Fruit fly (Drosophila melanogaster) whole organism, embryonic: ENCODE results near the gene Pex3.

Experiments used
- ATbp ChIP-seq: fragments of 200-800 bp; sonication (Bioruptor generic); optimal IDR thresholded peaks from 2 replicates; lab custom pipeline; 2017; ENCODE audit warnings: missing biosample characterization, mild to moderate bottlenecking, missing genetic modification characterization, missing genetic modification reagents
- Ada2b ChIP-seq: fragments of 200-800 bp; sonication (Bioruptor generic); IDR thresholded peaks from 2 replicates; pipeline ENCODE4 v1.3.6; 2022; ENCODE audit warnings: missing biosample characterization, missing genetic modification characterization
- CG10267 ChIP-seq: fragments of 200-800 bp; sonication (Bioruptor generic); optimal IDR thresholded peaks from 2 replicates; lab custom pipeline; 2018; ENCODE audit warnings: missing biosample characterization, mild to moderate bottlenecking, missing genetic modification characterization, moderate library complexity
- CG10431 ChIP-seq: fragments of 200-800 bp; sonication (Bioruptor generic); optimal IDR thresholded peaks from 3 replicates; lab custom pipeline; 2018; ENCODE audit warnings: missing biosample characterization, mild to moderate bottlenecking, missing genetic modification characterization
- CG10654 ChIP-seq: fragments of 200-800 bp; sonication (Bioruptor generic); optimal IDR thresholded peaks from 2 replicates; lab custom pipeline; 2016; ENCODE audit warnings: missing biosample characterization, missing genetic modification characterization
- CG11247 ChIP-seq: fragments of 200-800 bp; sonication (Bioruptor generic); IDR thresholded peaks from 2 replicates; pipeline ENCODE4 v1.3.6; 2022; ENCODE audit warnings: missing biosample characterization, missing genetic modification characterization
- CG15696 ChIP-seq: fragments of 200-800 bp; sonication (Bioruptor generic); optimal IDR thresholded peaks from 2 replicates; lab custom pipeline; 2019; ENCODE audit warnings: missing biosample characterization, mild to moderate bottlenecking, missing genetic modification characterization, moderate library complexity
- CG2202 ChIP-seq: fragments of 200-800 bp; sonication (Bioruptor generic); optimal IDR thresholded peaks from 2 replicates; lab custom pipeline; 2018; ENCODE audit warnings: missing biosample characterization, mild to moderate bottlenecking, missing genetic modification characterization
- CG2889 ChIP-seq: fragments of 200-800 bp; sonication (Bioruptor generic); IDR thresholded peaks from 3 replicates; pipeline ENCODE4 v1.3.6; 2022; ENCODE audit warnings: missing biosample characterization, missing genetic modification characterization
- CG3847 ChIP-seq: fragments of 200-800 bp; sonication (Bioruptor generic); IDR thresholded peaks from 2 replicates; pipeline ENCODE4 v1.3.6; 2022; ENCODE audit warnings: missing biosample characterization, missing genetic modification characterization
- CG4328 ChIP-seq: fragments of 200-800 bp; sonication (Bioruptor generic); optimal IDR thresholded peaks from 3 replicates; lab custom pipeline; 2017; ENCODE audit warnings: missing biosample characterization, missing genetic modification reagents, missing genetic modification characterization
- CG5180 ChIP-seq: fragments of 200-800 bp; sonication (Bioruptor generic); optimal IDR thresholded peaks from 3 replicates; lab custom pipeline; 2017; ENCODE audit warnings: missing biosample characterization, missing genetic modification characterization, mild to moderate bottlenecking, moderate library complexity, missing genetic modification reagents
- CG5953 ChIP-seq: fragments of 200-800 bp; sonication (Bioruptor generic); IDR thresholded peaks from 2 replicates; pipeline ENCODE4 v1.3.6; 2022; ENCODE audit warnings: missing biosample characterization, missing genetic modification characterization
- CG7357 ChIP-seq: fragments of 200-800 bp; sonication (Bioruptor generic); IDR thresholded peaks from 3 replicates; pipeline ENCODE4 v1.3.6; 2022; ENCODE audit warnings: missing biosample characterization, missing genetic modification characterization
- CG7839 ChIP-seq: fragments of 200-800 bp; sonication (Bioruptor generic); optimal IDR thresholded peaks from 3 replicates; lab custom pipeline; 2018; ENCODE audit warnings: missing biosample characterization, mild to moderate bottlenecking, missing genetic modification characterization, moderate library complexity
- CG8089 ChIP-seq: fragments of 200-800 bp; sonication (Bioruptor generic); optimal IDR thresholded peaks from 3 replicates; lab custom pipeline; 2016; ENCODE audit warnings: missing biosample characterization, missing genetic modification characterization
- CG9797 ChIP-seq: fragments of 200-800 bp; sonication (Bioruptor generic); optimal IDR thresholded peaks from 3 replicates; lab custom pipeline; 2018; ENCODE audit warnings: missing biosample characterization, mild to moderate bottlenecking, missing genetic modification characterization
- D19A ChIP-seq: fragments of 200-800 bp; optimal IDR thresholded peaks from 3 replicates; lab custom pipeline; 2019; ENCODE audit warnings: missing biosample characterization, mild to moderate bottlenecking, missing genetic modification characterization, moderate library complexity
- Dad ChIP-seq: fragments of 200-800 bp; sonication (Bioruptor generic); optimal IDR thresholded peaks from 3 replicates; lab custom pipeline; 2016; ENCODE audit warnings: missing biosample characterization, missing genetic modification characterization
- Dip3 ChIP-seq: fragments of 200-800 bp; sonication (Bioruptor generic); optimal IDR thresholded peaks from 3 replicates; lab custom pipeline; 2016; ENCODE audit warnings: missing biosample characterization, missing genetic modification characterization
- Doc3 ChIP-seq: fragments of 200-800 bp; sonication (Bioruptor generic); IDR thresholded peaks from 3 replicates; pipeline ENCODE4 v1.3.6; 2022; ENCODE audit warnings: missing biosample characterization, missing genetic modification characterization; ENCODE audit not compliant: partially characterized antibody
- Fer3 ChIP-seq: fragments of 200-800 bp; sonication (Bioruptor generic); optimal IDR thresholded peaks from 2 replicates; lab custom pipeline; 2018; ENCODE audit warnings: missing biosample characterization, mild to moderate bottlenecking, missing genetic modification characterization, moderate library complexity
- HmgZ ChIP-seq: fragments of 200-800 bp; sonication (Bioruptor generic); optimal IDR thresholded peaks from 2 replicates; lab custom pipeline; 2018; ENCODE audit warnings: missing biosample characterization, mild to moderate bottlenecking, missing genetic modification characterization
- Hmr ChIP-seq: fragments of 200-800 bp; sonication (Bioruptor generic); optimal IDR thresholded peaks from 3 replicates; lab custom pipeline; 2017; ENCODE audit warnings: mild to moderate bottlenecking, missing biosample characterization, missing genetic modification reagents, missing genetic modification characterization
- NC2β ChIP-seq: fragments of 200-800 bp; sonication (Bioruptor generic); optimal IDR thresholded peaks from 2 replicates; lab custom pipeline; 2016; ENCODE audit warnings: missing biosample characterization, missing genetic modification characterization
- Xrp1 ChIP-seq: fragments of 200-800 bp; sonication (Bioruptor generic); IDR thresholded peaks from 2 replicates; pipeline ENCODE4 v1.3.6; 2022; ENCODE audit warnings: missing biosample characterization, missing genetic modification characterization
- ac ChIP-seq: fragments of 200-800 bp; sonication (Bioruptor generic); optimal IDR thresholded peaks from 3 replicates; lab custom pipeline; 2017; ENCODE audit warnings: missing biosample characterization, mild to moderate bottlenecking, missing genetic modification characterization
- ash1 ChIP-seq: fragments of 200-800 bp; sonication (Bioruptor generic); optimal IDR thresholded peaks from 2 replicates; lab custom pipeline; 2018; ENCODE audit warnings: missing biosample characterization, mild to moderate bottlenecking, missing genetic modification characterization
- bab2 ChIP-seq: fragments of 200-800 bp; sonication (Bioruptor generic); optimal IDR thresholded peaks from 2 replicates; lab custom pipeline; 2016; ENCODE audit warnings: missing biosample characterization, missing genetic modification characterization
- chm ChIP-seq: fragments of 200-800 bp; sonication (Bioruptor generic); IDR thresholded peaks from 2 replicates; pipeline ENCODE4 v1.3.6; 2022; ENCODE audit warnings: missing biosample characterization, missing genetic modification characterization
- cwo ChIP-seq: fragments of 200-800 bp; sonication (Bioruptor generic); optimal IDR thresholded peaks from 3 replicates; lab custom pipeline; 2017; ENCODE audit warnings: missing biosample characterization, missing genetic modification characterization, mild to moderate bottlenecking, moderate library complexity, missing genetic modification reagents
- danr ChIP-seq: fragments of 200-800 bp; sonication (Bioruptor generic); IDR thresholded peaks from 2 replicates; pipeline ENCODE4 v1.3.6; 2022; ENCODE audit warnings: missing biosample characterization, missing genetic modification characterization
- fd3F ChIP-seq: fragments of 200-800 bp; sonication (Bioruptor generic); optimal IDR thresholded peaks from 2 replicates; lab custom pipeline; 2018; ENCODE audit warnings: missing biosample characterization, mild to moderate bottlenecking, missing genetic modification characterization, moderate library complexity
- gce ChIP-seq: fragments of 200-800 bp; sonication (Bioruptor generic); IDR thresholded peaks from 3 replicates; pipeline ENCODE4 v1.3.6; 2022; ENCODE audit warnings: missing biosample characterization, missing genetic modification characterization
- gro ChIP-seq: fragments of 200-800 bp; sonication (Bioruptor generic); optimal IDR thresholded peaks from 2 replicates; lab custom pipeline; 2016; ENCODE audit warnings: missing biosample characterization, missing genetic modification characterization
- ind ChIP-seq: fragments of 200-800 bp; sonication (Bioruptor generic); optimal IDR thresholded peaks from 3 replicates; lab custom pipeline; 2016; ENCODE audit warnings: missing biosample characterization, missing genetic modification characterization
- kah ChIP-seq: fragments of 200-800 bp; sonication (Bioruptor generic); optimal IDR thresholded peaks from 2 replicates; lab custom pipeline; 2018; ENCODE audit warnings: missing biosample characterization, mild to moderate bottlenecking, missing genetic modification characterization
- kay ChIP-seq: fragments of 200-800 bp; sonication (Bioruptor generic); optimal IDR thresholded peaks from 2 replicates; lab custom pipeline; 2016; ENCODE audit warnings: missing biosample characterization, missing genetic modification characterization
- klu ChIP-seq: fragments of 200-800 bp; sonication (Bioruptor generic); IDR thresholded peaks from 2 replicates; pipeline ENCODE4 v1.3.6; 2022; ENCODE audit warnings: missing biosample characterization, missing genetic modification characterization
- lmd ChIP-seq: fragments of 200-800 bp; sonication (Bioruptor generic); IDR thresholded peaks from 2 replicates; pipeline ENCODE4 v1.3.6; 2022; ENCODE audit warnings: missing biosample characterization, missing genetic modification characterization
- lola ChIP-seq, 3 experiments: fragments of >200 bp in 2 of 3; fragments of 200-800 bp in 1 of 3; sonication (Bioruptor generic) in 1 of 3; optimal IDR thresholded peaks; 2 replicates each; lab custom pipeline; 2017 to 2019; ENCODE audit warnings: missing biosample characterization in 3 of 3, missing genetic modification characterization in 3 of 3, mild to moderate bottlenecking in 1 of 3, moderate library complexity in 1 of 3
- lov ChIP-seq, 2 experiments: fragments of 200-800 bp in 1 of 2; fragments of >200 bp in 1 of 2; sonication (Bioruptor generic) in 1 of 2; IDR thresholded peaks in 1 of 2; optimal IDR thresholded peaks in 1 of 2; 2 replicates in 1 of 2; 3 replicates in 1 of 2; pipeline versions ENCODE4 v1.3.6 to Lab custom; 2017 to 2022; ENCODE audit warnings: missing biosample characterization in 1 of 2, missing genetic modification characterization in 1 of 2
- mld ChIP-seq: fragments of 200-800 bp; sonication (Bioruptor generic); IDR thresholded peaks from 3 replicates; pipeline ENCODE4 v1.3.6; 2022; ENCODE audit warnings: missing biosample characterization, missing genetic modification characterization; ENCODE audit not compliant: partially characterized antibody
- org-1 ChIP-seq: fragments of 200-800 bp; sonication (Bioruptor generic); optimal IDR thresholded peaks from 2 replicates; lab custom pipeline; 2017; ENCODE audit warnings: missing biosample characterization, missing genetic modification characterization
- sima ChIP-seq: fragments of 200-800 bp; sonication (Bioruptor generic); optimal IDR thresholded peaks from 2 replicates; lab custom pipeline; 2016; ENCODE audit warnings: missing biosample characterization, missing genetic modification characterization
- sna ChIP-seq: fragments of 200-800 bp; sonication (Bioruptor generic); IDR thresholded peaks from 2 replicates; pipeline ENCODE4 v1.3.6; 2022; ENCODE audit warnings: missing biosample characterization, missing genetic modification characterization; ENCODE audit not compliant: partially characterized antibody
- so ChIP-seq: fragments of 200-800 bp; sonication (Bioruptor generic); IDR thresholded peaks from 3 replicates; pipeline ENCODE4 v1.3.6; 2022; ENCODE audit warnings: missing biosample characterization, missing genetic modification characterization
- vnd ChIP-seq: fragments of 200-800 bp; sonication (Bioruptor generic); IDR thresholded peaks from 3 replicates; pipeline ENCODE4 v1.3.6; 2022; ENCODE audit warnings: missing biosample characterization, missing genetic modification characterization; ENCODE audit not compliant: partially characterized antibody

Gene Pex3

DNA sequence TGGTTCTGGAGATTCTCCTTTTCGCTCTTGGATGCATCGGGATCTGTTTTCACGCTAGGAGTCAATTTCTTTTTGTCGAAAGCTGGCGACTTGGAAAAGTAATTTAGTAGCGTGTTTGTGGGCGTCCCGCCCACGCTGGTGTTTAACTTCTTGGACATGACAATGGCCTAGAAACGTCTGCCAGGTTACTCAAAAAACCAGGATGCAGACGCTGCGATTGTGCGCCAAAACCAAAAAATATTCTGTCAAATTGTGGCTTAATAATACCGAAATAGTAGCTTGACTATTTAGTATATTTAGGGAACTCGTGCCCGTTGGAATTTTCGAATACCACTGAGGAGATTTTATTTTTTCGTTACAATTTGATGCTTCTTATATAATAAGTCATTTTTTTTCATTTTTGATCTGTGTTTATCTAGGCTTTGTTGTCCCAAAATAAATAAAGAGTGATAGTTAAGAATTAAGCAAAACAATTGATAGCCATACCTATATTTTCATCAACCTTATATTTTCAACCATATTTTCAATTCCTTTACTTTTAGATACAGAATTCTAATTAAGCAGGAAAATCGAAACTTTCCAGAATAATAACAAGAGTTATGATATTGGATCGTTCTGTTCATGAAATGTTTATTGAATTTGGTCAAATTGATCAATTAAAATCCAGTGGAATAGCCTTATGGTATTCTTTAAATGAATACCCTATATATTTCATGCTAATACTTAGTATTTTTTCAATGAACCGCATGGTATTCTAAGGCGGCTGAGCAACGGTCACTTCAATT lies 14.4 kb downstream of the Pex3 start, which contains the start of the genes Msh6 and Prp31 (continued):
- TF ChIP-seq CG4328 (GFP tag; lab: Kevin White, UChicago), result peak; percentile 42
- no peak for TF ChIP-seq Dad
- peak in 1 of 3 experiments; percentile 83 for TF ChIP-seq lola (GFP tag; optimal IDR thresholded peaks at IDR 0.05; lab: Kevin White, UChicago)
- TF ChIP-seq NC2β (GFP tag; lab: Kevin White, UChicago), result peak; percentile 64
- no peak for TF ChIP-seq sna
- peak; percentile 3 for TF ChIP-seq HmgZ (tag; lab: Kevin White, UChicago)
- no peak for TF ChIP-seq ac
- TF ChIP-seq CG2202, result peak; percentile 21
- no peak for TF ChIP-seq org-1 (GFP tag; lab: Kevin White, UChicago)
- TF ChIP-seq ATbp (GFP tag; lab: Kevin White, UChicago), result no peak
- no peak for TF ChIP-seq CG11247 (GFP tag; lab: Robert Waterston, UW)
- TF ChIP-seq lmd, result peak; percentile 58
- no peak for TF ChIP-seq Hmr (GFP tag; lab: Kevin White, UChicago)
- TF ChIP-seq so (GFP tag; lab: Robert Waterston, UW), result 0 out of 3 replicates have a peak, but pooled peaks have one; percentile 47
- TF ChIP-seq gro, result no peak
- TF ChIP-seq Ada2b (GFP tag; lab: Robert Waterston, UW), result peak; percentile 67
- TF ChIP-seq Doc3 (GFP tag; lab: Robert Waterston, UW), result no peak
- peak; percentile 64; the same call in 2 of the 3 replicates for TF ChIP-seq CG7357 (GFP tag; lab: Robert Waterston, UW)
- peak; percentile 31 for TF ChIP-seq CG9797 (GFP tag; lab: Kevin White, UChicago)
- peak; percentile 53; the same call in 1 of the 2 replicates for TF ChIP-seq klu (GFP tag; lab: Robert Waterston, UW)
- TF ChIP-seq bab2 (GFP tag; lab: Kevin White, UChicago), result peak; percentile 75
- peak; percentile 18 for TF ChIP-seq CG8089 (GFP tag; lab: Kevin White, UChicago)
- TF ChIP-seq D19A (tag; lab: Kevin White, UChicago), result peak; percentile 49
- no peak for TF ChIP-seq ash1 (GFP tag; lab: Kevin White, UChicago)
- no peak for TF ChIP-seq CG5180
- TF ChIP-seq cwo, result no peak
- peak; percentile 37; the same call in 1 of the 2 replicates for TF ChIP-seq CG3847 (GFP tag; lab: Robert Waterston, UW)
- TF ChIP-seq kah (GFP tag; lab: Kevin White, UChicago), result peak; percentile 7
- peak; percentile 40; the same call in 1 of the 2 replicates for TF ChIP-seq Xrp1 (GFP tag; lab: Robert Waterston, UW)
- peak; percentile 5 for TF ChIP-seq CG10431
- no peak for TF ChIP-seq gce (GFP tag; lab: Robert Waterston, UW)
- peak; percentile 51 for TF ChIP-seq danr (GFP tag; lab: Robert Waterston, UW)
- no peak for TF ChIP-seq lov (optimal IDR thresholded peaks at IDR 0.05; lab: Kevin White, UChicago)
- no peak for TF ChIP-seq lov (GFP tag; IDR thresholded peaks at IDR 0.05; lab: Robert Waterston, UW)
- TF ChIP-seq fd3F (GFP tag; lab: Kevin White, UChicago), result peak; percentile 73
- TF ChIP-seq CG10654 (GFP tag; lab: Kevin White, UChicago), result peak; percentile 52
- TF ChIP-seq CG2889 (GFP tag; lab: Robert Waterston, UW), result 0 out of 3 replicates have a peak, but pooled peaks have one; percentile 35
- no peak for TF ChIP-seq kay (GFP tag; lab: Kevin White, UChicago)
- peak; percentile 71 for TF ChIP-seq CG10267 (tag; lab: Kevin White, UChicago)
- no peak for TF ChIP-seq vnd
- TF ChIP-seq Fer3 (tag; lab: Kevin White, UChicago), result peak; percentile 73
- no peak for TF ChIP-seq mld (GFP tag; lab: Robert Waterston, UW)
- peak; percentile 70 for TF ChIP-seq Dip3 (GFP tag; lab: Kevin White, UChicago)
- TF ChIP-seq CG15696 (tag; lab: Kevin White, UChicago), result peak; percentile 75
- no peak for TF ChIP-seq CG5953 (GFP tag; lab: Robert Waterston, UW)
- TF ChIP-seq CG7839 (tag; lab: Kevin White, UChicago), result peak; percentile 82
- no peak for TF ChIP-seq sima
- peak; percentile 79 for TF ChIP-seq ind (GFP tag; lab: Kevin White, UChicago)
- peak; percentile 30; the same call in 1 of the 2 replicates for TF ChIP-seq chm
